Worm (Caenorhabditis elegans): Measurements from ENCODE around the gene K06H7.2.

ce11 chrIII:8130177-8130902 is 37.0 kb downstream of the K06H7.2 start, which contains the start of the genes rpl-21 and C14B9.10:
- TF ChIP-seq ztf-29 (GFP tag; IDR thresholded peaks at IDR 0.05), result no peak
- no peak for TF ChIP-seq T22C8.4 (GFP tag; IDR thresholded peaks at IDR 0.05)
- no peak for TF ChIP-seq ztf-23 (GFP tag; IDR thresholded peaks at IDR 0.05)
- no peak for TF ChIP-seq ref-1 (GFP tag; conservative IDR thresholded peaks at IDR 0.05)
- TF ChIP-seq cog-1 (tag; optimal IDR thresholded peaks at IDR 0.05), result no peak
- no peak for TF ChIP-seq flt-1 (GFP tag; IDR thresholded peaks at IDR 0.05)
- TF ChIP-seq tab-1 (GFP tag; IDR thresholded peaks at IDR 0.05), result no peak
